Worm (Caenorhabditis elegans): Measurements from ENCODE around the gene C14B1.12.

DNA sequence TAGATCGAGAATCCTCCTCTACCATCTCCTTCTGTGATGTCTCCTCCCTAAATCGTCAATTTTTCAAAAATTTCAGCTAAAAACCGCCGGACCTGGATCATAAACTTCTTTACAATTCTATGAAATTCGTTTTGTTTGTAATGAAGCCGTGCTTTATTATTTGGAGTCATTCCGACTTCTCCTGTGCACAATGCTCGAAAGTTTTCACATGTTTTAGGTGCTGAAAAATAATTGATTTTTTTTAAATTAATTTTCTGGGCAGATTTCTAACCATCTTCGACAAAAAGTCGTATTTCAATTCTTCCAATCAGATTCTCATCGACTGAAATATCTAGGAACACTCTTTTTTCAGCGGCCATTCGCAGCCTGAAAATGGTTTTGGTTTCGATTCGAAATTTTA, 25.5 kb downstream of the C14B1.12 start, which contains the start of gene cyn-9:
- TF ChIP-seq lin-29 (GFP tag; IDR thresholded peaks at IDR 0.05), result no peak
- no peak for TF ChIP-seq F44E2.7 (GFP tag; IDR thresholded peaks at IDR 0.05)
- TF ChIP-seq ama-1 (optimal IDR thresholded peaks at IDR 0.05), result no peak

Data from whole organism, L4 larva.